Worm (Caenorhabditis elegans) whole organism, L2 larva: ENCODE results near the gene H04M03.3.

Experiments
- C34F6.9 ChIP-seq: fragments of 150-350 bp; optimal IDR thresholded peaks from 2 replicates; lab custom pipeline; 2014; ENCODE audit warnings: missing biosample characterization, missing genetic modification characterization
- Y55F3AM.14 ChIP-seq: fragments of 200-800 bp; sonication (Bioruptor generic); optimal IDR thresholded peaks from 2 replicates; lab custom pipeline; 2018; ENCODE audit warnings: mild to moderate bottlenecking, missing genetic modification characterization, missing compliant biosample characterization
- ZK546.5 ChIP-seq: sonication (generic microtip); optimal IDR thresholded peaks from 2 replicates; lab custom pipeline; 2017; ENCODE audit warnings: missing biosample characterization, missing genetic modification characterization
- alr-1 ChIP-seq: fragments of 150-350 bp; optimal IDR thresholded peaks from 2 replicates; lab custom pipeline; 2014; ENCODE audit warnings: missing biosample characterization, missing genetic modification characterization
- blmp-1 ChIP-seq: sonication (generic microtip); optimal IDR thresholded peaks from 2 replicates; lab custom pipeline; 2017; ENCODE audit warnings: missing genetic modification characterization, mild to moderate bottlenecking, missing compliant biosample characterization, antibody characterized with exemption, moderate library complexity; ENCODE audit not compliant: insufficient read depth
- ceh-16 ChIP-seq: fragments of 150-350 bp; optimal IDR thresholded peaks from 2 replicates; lab custom pipeline; 2014; ENCODE audit warnings: missing biosample characterization, missing genetic modification characterization
- egl-27 ChIP-seq: sonication (generic microtip); optimal IDR thresholded peaks from 3 replicates; lab custom pipeline; 2017; ENCODE audit warnings: missing biosample characterization, missing genetic modification reagents, missing genetic modification characterization
- elt-1 ChIP-seq: fragments of 150-350 bp; optimal IDR thresholded peaks from 2 replicates; lab custom pipeline; 2014; ENCODE audit warnings: missing biosample characterization, missing genetic modification characterization
- elt-3 ChIP-seq: sonication (generic microtip); optimal IDR thresholded peaks from 2 replicates; lab custom pipeline; 2017; ENCODE audit warnings: missing biosample characterization, missing genetic modification characterization
- gmeb-1 ChIP-seq: fragments of 150-350 bp; optimal IDR thresholded peaks from 2 replicates; lab custom pipeline; 2014; ENCODE audit warnings: missing biosample characterization, missing genetic modification characterization
- lin-11 ChIP-seq: fragments of 150-350 bp; sonication (generic microtip); optimal IDR thresholded peaks from 2 replicates; lab custom pipeline; 2014; ENCODE audit warnings: missing biosample characterization, missing genetic modification characterization, inconsistent platforms, mixed read lengths
- lin-13 ChIP-seq: fragments of 150-350 bp; optimal IDR thresholded peaks from 2 replicates; lab custom pipeline; 2014; ENCODE audit warnings: missing biosample characterization, missing genetic modification reagents, missing genetic modification characterization
- lsy-2 ChIP-seq, 2 experiments: fragments of 150-350 bp in 1 of 2; sonication (generic microtip) in 1 of 2; optimal IDR thresholded peaks; 2 replicates each; lab custom pipeline; 2014 to 2017; ENCODE audit warnings: missing biosample characterization in 2 of 2, missing genetic modification characterization in 2 of 2
- mab-5 ChIP-seq: fragments of 150-350 bp; optimal IDR thresholded peaks from 2 replicates; lab custom pipeline; 2014; ENCODE audit warnings: missing biosample characterization, missing genetic modification characterization
- mdl-1 ChIP-seq, 2 experiments: fragments of 150-350 bp in 1 of 2; sonication (generic microtip) in 1 of 2; optimal IDR thresholded peaks; 2 replicates each; lab custom pipeline; 2017; ENCODE audit warnings: missing biosample characterization in 2 of 2, missing genetic modification characterization in 2 of 2
- nhr-10 ChIP-seq: sonication (generic microtip); optimal IDR thresholded peaks from 2 replicates; lab custom pipeline; 2017; ENCODE audit warnings: missing biosample characterization, missing genetic modification characterization
- nhr-11 ChIP-seq: fragments of 150-350 bp; optimal IDR thresholded peaks from 2 replicates; lab custom pipeline; 2014; ENCODE audit warnings: missing biosample characterization, missing genetic modification characterization
- nhr-12 ChIP-seq: fragments of 150-350 bp; optimal IDR thresholded peaks from 2 replicates; lab custom pipeline; 2014; ENCODE audit warnings: missing biosample characterization, missing genetic modification characterization
- nhr-129 ChIP-seq: fragments of 150-350 bp; optimal IDR thresholded peaks from 2 replicates; lab custom pipeline; 2014; ENCODE audit warnings: missing biosample characterization, missing genetic modification characterization
- nhr-21 ChIP-seq: fragments of 150-350 bp; optimal IDR thresholded peaks from 2 replicates; lab custom pipeline; 2014; ENCODE audit warnings: missing biosample characterization, missing genetic modification characterization
- nhr-237 ChIP-seq: fragments of 150-350 bp; optimal IDR thresholded peaks from 2 replicates; lab custom pipeline; 2014; ENCODE audit warnings: missing biosample characterization, missing genetic modification characterization
- nhr-25 ChIP-seq: fragments of 150-350 bp; sonication (generic microtip); optimal IDR thresholded peaks from 3 replicates; lab custom pipeline; 2014; ENCODE audit warnings: missing biosample characterization, missing genetic modification characterization
- nhr-77 ChIP-seq: fragments of 150-350 bp; optimal IDR thresholded peaks from 2 replicates; lab custom pipeline; 2014; ENCODE audit warnings: missing biosample characterization, missing genetic modification characterization
- peb-1 ChIP-seq: fragments of 150-350 bp; optimal IDR thresholded peaks from 2 replicates; lab custom pipeline; 2014; ENCODE audit warnings: missing biosample characterization, missing genetic modification characterization
- sem-4 ChIP-seq: fragments of 150-350 bp; optimal IDR thresholded peaks from 2 replicates; lab custom pipeline; 2014; ENCODE audit warnings: missing biosample characterization, missing genetic modification reagents, missing genetic modification characterization
- skn-1 ChIP-seq: sonication (generic microtip); optimal IDR thresholded peaks from 2 replicates; lab custom pipeline; 2017; ENCODE audit warnings: missing biosample characterization, missing genetic modification characterization
- sma-3 ChIP-seq: sonication (generic microtip); optimal IDR thresholded peaks from 2 replicates; lab custom pipeline; 2016; ENCODE audit warnings: missing genetic modification reagents, missing genetic modification characterization, missing compliant biosample characterization
- sma-9 ChIP-seq, 2 experiments: fragments of 150-350 bp in 1 of 2; sonication (generic microtip) in 1 of 2; optimal IDR thresholded peaks; 2 replicates each; lab custom pipeline; 2014 to 2016; ENCODE audit warnings: missing genetic modification characterization in 2 of 2, mild to moderate bottlenecking in 1 of 2, missing biosample characterization in 1 of 2, missing compliant biosample characterization in 1 of 2, missing genetic modification reagents in 1 of 2, moderate library complexity in 1 of 2
- snpc-4 ChIP-seq: fragments of 150-350 bp; optimal IDR thresholded peaks from 2 replicates; lab custom pipeline; 2014; ENCODE audit warnings: missing biosample characterization, missing genetic modification characterization
- unc-55 ChIP-seq: fragments of 150-350 bp; sonication (generic microtip); optimal IDR thresholded peaks from 3 replicates; lab custom pipeline; 2014; ENCODE audit warnings: missing biosample characterization, missing genetic modification reagents, missing genetic modification characterization
- unc-62 ChIP-seq: fragments of 150-350 bp; optimal IDR thresholded peaks from 2 replicates; lab custom pipeline; 2014; ENCODE audit warnings: missing biosample characterization, missing genetic modification reagents, missing genetic modification characterization
- ztf-1 ChIP-seq: fragments of 200-800 bp; sonication (Bioruptor generic); conservative IDR thresholded peaks from 2 replicates; pipeline ENCODE4 v1.3.6; 2022; ENCODE audit warnings: missing genetic modification characterization, missing compliant biosample characterization
- ztf-11 ChIP-seq: sonication (generic microtip); optimal IDR thresholded peaks from 2 replicates; lab custom pipeline; 2017; ENCODE audit warnings: missing biosample characterization, missing genetic modification characterization

H04M03.3 gene

ce11 chrIV:5891265-5891664 is at the start of gene H04M03.3:
Gene H04M03.3 (plus strand): TSS chrIV:5891565.
- TF ChIP-seq sem-4 (tag; lab: Kevin White, UChicago) (no peak), ztf-11 (tag; lab: Kevin White, UChicago) (no peak), nhr-25 (no peak), blmp-1 (tag; lab: Kevin White, UChicago) (no peak), lin-11 (tag; lab: Kevin White, UChicago) (no peak), egl-27 (no peak), unc-62 (GFP tag; lab: Kevin White, UChicago) (no peak)

ce11 chrIV:5842905-5843304 is 48.5 kb upstream of the H04M03.3 start:
- TF ChIP-seq mdl-1 (tag; optimal IDR thresholded peaks at IDR 0.05; lab: Kevin White, UChicago) (no peak), snpc-4 (tag; lab: Kevin White, UChicago) (no peak), C34F6.9 (no peak), nhr-11 (tag; lab: Kevin White, UChicago) (no peak), nhr-12 (tag; lab: Kevin White, UChicago) (no peak), nhr-10 (tag; lab: Kevin White, UChicago) (no peak), nhr-25 (no peak), unc-55 (GFP tag; lab: Kevin White, UChicago) (no peak), nhr-21 (tag; lab: Kevin White, UChicago) (no peak), lsy-2 (tag; optimal IDR thresholded peaks at IDR 0.05; lab: Kevin White, UChicago) (no peak), sma-3 (GFP tag; lab: Kevin White, UChicago) (no peak), alr-1 (tag; lab: Kevin White, UChicago) (no peak)
- TF ChIP-seq, all 48 proteins: peak for 0

- TF ChIP-seq nhr-77 (tag; lab: Kevin White, UChicago) (no peak), mab-5 (tag; lab: Kevin White, UChicago) (no peak), blmp-1 (tag; lab: Kevin White, UChicago) (no peak), ztf-1 (GFP tag; lab: Robert Waterston, UW) (no peak), lin-13 (no peak), peb-1 (tag; lab: Kevin White, UChicago) (no peak), nhr-25 (no peak), ZK546.5 (tag; lab: Kevin White, UChicago) (no peak), elt-1 (tag; lab: Kevin White, UChicago) (no peak), egl-27 (no peak), nhr-237 (tag; lab: Kevin White, UChicago) (no peak), nhr-129 (tag; lab: Kevin White, UChicago) (no peak), skn-1 (tag; lab: Kevin White, UChicago) (no peak), nhr-11 (tag; lab: Kevin White, UChicago) (no peak), mdl-1 (tag; optimal IDR thresholded peaks at IDR 0.05; lab: Kevin White, UChicago) (no peak), C34F6.9 (no peak), elt-3 (tag; lab: Kevin White, UChicago) (no peak), ceh-16 (no peak)
- TF ChIP-seq, all 48 proteins: peak for 0
Observed at ce11 chrIV:5846269-5846668, 45.1 kb upstream of the H04M03.3 start, which contains the start of gene sams-4. Gene sams-4 (minus strand): TSS chrIV:5846369.

- TF ChIP-seq Y55F3AM.14 (GFP tag; lab: Kevin White, UChicago) (no peak), ZK546.5 (tag; lab: Kevin White, UChicago) (no peak), ztf-11 (tag; lab: Kevin White, UChicago) (no peak), nhr-25 (peak; percentile 22), lsy-2 (tag; optimal IDR thresholded peaks at IDR 0.05; lab: Kevin White, UChicago) (peak; percentile 42 to 68), C34F6.9 (peak; percentile 60), nhr-129 (tag; lab: Kevin White, UChicago) (peak; percentile 27), lin-11 (tag; lab: Kevin White, UChicago) (no peak), gmeb-1 (peak; percentile 64), sma-9 (GFP tag; optimal IDR thresholded peaks at IDR 0.05; lab: Kevin White, UChicago) (peak; percentile 45), sma-9 (tag; optimal IDR thresholded peaks at IDR 0.05; lab: Kevin White, UChicago) (no peak)
Observed at ce11 chrIV:5847986-5848707, 43.2 kb upstream of the H04M03.3 start, which contains the start of gene sams-3. Gene sams-3 (plus strand): TSS chrIV:5848657.
